Worm (Caenorhabditis elegans) whole organism, young adult: ENCODE measurements around the gene K04C2.8.

Experiments
- B0336.3 ChIP-seq: fragments of 200-800 bp; sonication (Bioruptor generic); IDR thresholded peaks from 2 replicates; pipeline ENCODE4 v1.3.6; 2022; ENCODE audit warnings: missing genetic modification characterization, missing compliant biosample characterization
- ama-1 ChIP-seq, 3 experiments: fragments of 150-350 bp in 1 of 3; sonication (generic microtip) in 2 of 3; optimal IDR thresholded peaks; 2 replicates each; lab custom pipeline; 2014 to 2018; ENCODE audit warnings: missing biosample characterization in 2 of 3, missing genetic modification characterization in 2 of 3, missing genetic modification reagents in 2 of 3
- dpff-1 ChIP-seq: sonication (generic microtip); optimal IDR thresholded peaks from 2 replicates; lab custom pipeline; 2017; ENCODE audit warnings: mild to moderate bottlenecking, missing genetic modification characterization, missing compliant biosample characterization
- dpl-1 ChIP-seq: fragments of 150-350 bp; optimal IDR thresholded peaks from 2 replicates; lab custom pipeline; 2014; ENCODE audit warnings: missing biosample characterization, missing genetic modification reagents, missing genetic modification characterization
- ekl-4 ChIP-seq: fragments of 200-800 bp; sonication (Bioruptor generic); IDR thresholded peaks from 2 replicates; pipeline ENCODE4 v1.3.6; 2022; ENCODE audit warnings: missing genetic modification reagents, missing genetic modification characterization, missing compliant biosample characterization
- hsf-1 ChIP-seq: fragments of 200-800 bp; sonication (Bioruptor generic); IDR thresholded peaks from 2 replicates; pipeline ENCODE4 v1.3.6; 2022; ENCODE audit warnings: missing genetic modification reagents, missing genetic modification characterization, missing compliant biosample characterization
- let-526 ChIP-seq: fragments of 200-800 bp; sonication (Bioruptor generic); IDR thresholded peaks from 2 replicates; pipeline ENCODE4 v1.3.6; 2022; ENCODE audit warnings: missing genetic modification reagents, missing genetic modification characterization, missing compliant biosample characterization
- madf-3 ChIP-seq: fragments of 200-800 bp; sonication (Bioruptor generic); IDR thresholded peaks from 2 replicates; pipeline ENCODE4 v1.3.6; 2022; ENCODE audit warnings: missing genetic modification reagents, missing genetic modification characterization, missing compliant biosample characterization
- mxl-1 ChIP-seq: sonication (generic microtip); optimal IDR thresholded peaks from 2 replicates; lab custom pipeline; 2016; ENCODE audit warnings: missing genetic modification characterization, missing compliant biosample characterization
- nfya-2 ChIP-seq: fragments of 200-800 bp; sonication (Bioruptor generic); IDR thresholded peaks from 2 replicates; pipeline ENCODE4 v1.3.6; 2022; ENCODE audit warnings: missing genetic modification reagents, missing genetic modification characterization, missing compliant biosample characterization
- pha-4 ChIP-seq: fragments of 150-350 bp; sonication (generic microtip); optimal IDR thresholded peaks from 2 replicates; lab custom pipeline; 2014; ENCODE audit warnings: missing biosample characterization, missing genetic modification reagents, missing genetic modification characterization
- tbp1 ChIP-seq: fragments of 200-800 bp; sonication (Bioruptor generic); optimal IDR thresholded peaks from 2 replicates; lab custom pipeline; 2018; ENCODE audit warnings: mild to moderate bottlenecking, missing genetic modification characterization, missing compliant biosample characterization
- ztf-28 ChIP-seq: fragments of 200-800 bp; sonication (Bioruptor generic); IDR thresholded peaks from 2 replicates; pipeline ENCODE4 v1.3.6; 2022; ENCODE audit warnings: missing genetic modification reagents, missing genetic modification characterization, missing compliant biosample characterization

- TF ChIP-seq nfya-2 (no peak), ama-1 (optimal IDR thresholded peaks at IDR 0.05; lab: Kevin White, UChicago) (no peak), ama-1 (GFP tag; optimal IDR thresholded peaks at IDR 0.05; lab: Kevin White, UChicago) (no peak), B0336.3 (GFP tag; lab: Robert Waterston, UW) (no peak), pha-4 (tag; lab: Kevin White, UChicago) (peak; percentile 45), dpl-1 (GFP tag; lab: Kevin White, UChicago) (no peak), madf-3 (GFP tag; lab: Robert Waterston, UW) (no peak), dpff-1 (tag; lab: Kevin White, UChicago) (no peak), tbp1 (no peak), ekl-4 (GFP tag; lab: Robert Waterston, UW) (no peak), let-526 (no peak), mxl-1 (tag; lab: Kevin White, UChicago) (no peak), ztf-28 (no peak), hsf-1 (GFP tag; lab: Robert Waterston, UW) (no peak)
Measured at ce11 chrIII:6897587-6898064, 27.5 kb downstream of the K04C2.8 start, which contains the start of gene T07E3.4.
